Fruit fly (Drosophila melanogaster) whole organism: ENCODE measurements around the gene CG17648.

Experiments
- CG8478 ChIP-seq: fragments of >200 bp; optimal IDR thresholded peaks from 2 replicates; lab custom pipeline; 2018; ENCODE audit warnings: inconsistent platforms
- Dll ChIP-seq: fragments of >200 bp; optimal IDR thresholded peaks from 2 replicates; lab custom pipeline; 2017
- EcR ChIP-seq, 2 experiments: fragments of >200 bp; optimal IDR thresholded peaks; 2 replicates each; lab custom pipeline; 2017; ENCODE audit warnings: missing biosample characterization in 2 of 2, missing genetic modification characterization in 2 of 2, missing genetic modification reagents in 2 of 2
- pan ChIP-seq: fragments of >200 bp; optimal IDR thresholded peaks from 2 replicates; lab custom pipeline; 2017
- psq ChIP-seq: fragments of >200 bp; optimal IDR thresholded peaks from 2 replicates; lab custom pipeline; 2017
- usp ChIP-seq: fragments of >200 bp; optimal IDR thresholded peaks from 2 replicates; lab custom pipeline; 2017; ENCODE audit warnings: missing biosample characterization, missing genetic modification characterization, mixed read lengths

CG17648 gene

DNA sequence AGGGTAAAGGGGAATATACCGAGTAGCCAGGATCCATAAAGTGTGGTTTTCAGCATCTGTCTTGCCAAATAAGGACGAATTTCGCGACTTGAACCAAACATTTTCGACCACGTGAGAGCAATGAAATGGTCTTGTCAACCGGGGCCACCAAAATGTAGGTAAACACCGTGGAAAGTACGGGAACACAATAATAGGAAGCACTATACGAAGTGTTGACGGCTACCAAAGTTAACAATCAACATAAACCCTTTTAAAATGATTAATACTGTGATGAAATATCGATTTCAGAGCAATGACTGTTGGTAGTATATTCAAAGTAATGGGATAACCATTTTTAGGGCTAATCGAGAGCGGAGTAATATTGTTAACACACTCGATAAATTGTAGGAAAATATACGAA is 41.1 kb downstream of the CG17648 start, which contains the start of gene Gr22b:
Gene Gr22b, minus strand, starts transcription at position 101 of the 400 bp plus-strand sequence.
- TF ChIP-seq psq (no peak), usp (GFP tag; lab: Kevin White, UChicago) (no peak), Dll (lab: Kevin White, UChicago) (no peak), CG8478 (no peak), EcR (GFP tag; optimal IDR thresholded peaks at IDR 0.05; lab: Kevin White, UChicago) (no peak), pan (no peak)

DNA sequence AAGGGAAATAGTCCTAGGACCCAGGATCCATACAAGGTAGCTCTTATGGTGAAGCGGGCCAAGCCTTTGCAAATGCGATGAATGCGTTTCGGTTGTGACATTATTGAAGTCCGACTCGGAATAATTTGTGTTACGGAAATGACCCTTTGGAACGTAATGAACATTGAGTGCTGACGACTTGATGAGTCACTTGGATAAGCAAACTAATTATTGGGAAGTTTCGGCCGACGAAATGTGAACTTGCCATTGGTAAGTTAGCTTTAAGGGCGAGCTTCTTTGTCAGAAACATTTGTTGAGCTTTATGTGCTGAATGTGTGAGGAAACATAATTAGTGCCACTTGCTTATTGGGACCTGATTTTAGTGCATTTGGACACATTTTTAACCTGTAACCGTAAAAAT is 42.7 kb downstream of the CG17648 start, which contains the start of gene Gr22a:
Gene Gr22a, minus strand, starts transcription at position 101 of the 400 bp plus-strand sequence.
- TF ChIP-seq psq = no peak
- TF ChIP-seq usp (GFP tag; lab: Kevin White, UChicago) = no peak
- no peak for TF ChIP-seq EcR (GFP tag; optimal IDR thresholded peaks at IDR 0.05; lab: Kevin White, UChicago)
- no peak for TF ChIP-seq pan
- no peak for TF ChIP-seq CG8478
- no peak for TF ChIP-seq Dll (lab: Kevin White, UChicago)
